Fruit fly (Drosophila melanogaster): Measurements from ENCODE around the gene CG6830.

The CG6830 gene

dm6 chr3R:11661712-11662111 lies 22.4 kb downstream of the CG6830 start:
- no peak for TF ChIP-seq psq (optimal IDR thresholded peaks at IDR 0.05)
- TF ChIP-seq Sin3A (optimal IDR thresholded peaks at IDR 0.05): no peak
- no peak for TF ChIP-seq ttk (optimal IDR thresholded peaks at IDR 0.05)
- no peak for TF ChIP-seq Myc (optimal IDR thresholded peaks at IDR 0.05)
- no peak for TF ChIP-seq insv (optimal IDR thresholded peaks at IDR 0.05)
- no peak for TF ChIP-seq h (optimal IDR thresholded peaks at IDR 0.05)

dm6 chr3R:11661187-11661586 lies 23.0 kb downstream of the CG6830 start:
- no peak for TF ChIP-seq insv (optimal IDR thresholded peaks at IDR 0.05)
- TF ChIP-seq Sin3A (optimal IDR thresholded peaks at IDR 0.05): no peak
- TF ChIP-seq h (optimal IDR thresholded peaks at IDR 0.05): no peak
- no peak for TF ChIP-seq ttk (optimal IDR thresholded peaks at IDR 0.05)
- no peak for TF ChIP-seq psq (optimal IDR thresholded peaks at IDR 0.05)
- no peak for TF ChIP-seq Myc (optimal IDR thresholded peaks at IDR 0.05)

DNA sequence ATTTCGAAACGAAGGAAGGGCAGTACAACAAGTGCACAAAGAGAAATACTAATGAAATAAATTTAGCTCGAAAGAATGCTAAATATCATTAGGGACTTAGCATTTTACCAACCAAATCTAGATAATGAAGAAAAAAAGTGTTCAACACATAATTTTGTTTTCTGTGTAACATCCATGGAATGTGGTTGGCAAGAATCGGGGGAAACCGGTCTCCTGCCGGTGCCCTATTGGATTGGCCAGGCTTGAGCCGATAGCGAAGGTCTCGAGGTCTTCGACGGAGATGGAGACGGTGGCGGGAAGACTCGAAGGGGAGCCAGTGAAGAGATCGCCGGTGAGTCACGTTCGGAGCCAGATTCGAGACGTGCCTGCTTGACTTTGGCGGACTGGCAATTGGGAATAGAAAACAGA lies 26.4 kb downstream of the CG6830 start:
- no peak for TF ChIP-seq Myc (optimal IDR thresholded peaks at IDR 0.05)
- no peak for TF ChIP-seq h (optimal IDR thresholded peaks at IDR 0.05)
- no peak for TF ChIP-seq insv (optimal IDR thresholded peaks at IDR 0.05)
- TF ChIP-seq psq (optimal IDR thresholded peaks at IDR 0.05): no peak

- TF ChIP-seq h (optimal IDR thresholded peaks at IDR 0.05) (no peak), Sin3A (optimal IDR thresholded peaks at IDR 0.05) (no peak), Myc (optimal IDR thresholded peaks at IDR 0.05) (no peak), psq (optimal IDR thresholded peaks at IDR 0.05) (no peak), ttk (optimal IDR thresholded peaks at IDR 0.05) (no peak), insv (optimal IDR thresholded peaks at IDR 0.05) (no peak)
Observed at dm6 chr3R:11656614-11657216, 27.4 kb downstream of the CG6830 start.

- TF ChIP-seq insv (optimal IDR thresholded peaks at IDR 0.05) (no peak), psq (optimal IDR thresholded peaks at IDR 0.05) (no peak), h (optimal IDR thresholded peaks at IDR 0.05) (no peak), ttk (optimal IDR thresholded peaks at IDR 0.05) (no peak), Sin3A (optimal IDR thresholded peaks at IDR 0.05) (no peak)
Observed at dm6 chr3R:11655873-11656374, 28.2 kb downstream of the CG6830 start, which contains the start of gene CG42327. CG42327 (plus strand) TSS chr3R:11656149.

DNA sequence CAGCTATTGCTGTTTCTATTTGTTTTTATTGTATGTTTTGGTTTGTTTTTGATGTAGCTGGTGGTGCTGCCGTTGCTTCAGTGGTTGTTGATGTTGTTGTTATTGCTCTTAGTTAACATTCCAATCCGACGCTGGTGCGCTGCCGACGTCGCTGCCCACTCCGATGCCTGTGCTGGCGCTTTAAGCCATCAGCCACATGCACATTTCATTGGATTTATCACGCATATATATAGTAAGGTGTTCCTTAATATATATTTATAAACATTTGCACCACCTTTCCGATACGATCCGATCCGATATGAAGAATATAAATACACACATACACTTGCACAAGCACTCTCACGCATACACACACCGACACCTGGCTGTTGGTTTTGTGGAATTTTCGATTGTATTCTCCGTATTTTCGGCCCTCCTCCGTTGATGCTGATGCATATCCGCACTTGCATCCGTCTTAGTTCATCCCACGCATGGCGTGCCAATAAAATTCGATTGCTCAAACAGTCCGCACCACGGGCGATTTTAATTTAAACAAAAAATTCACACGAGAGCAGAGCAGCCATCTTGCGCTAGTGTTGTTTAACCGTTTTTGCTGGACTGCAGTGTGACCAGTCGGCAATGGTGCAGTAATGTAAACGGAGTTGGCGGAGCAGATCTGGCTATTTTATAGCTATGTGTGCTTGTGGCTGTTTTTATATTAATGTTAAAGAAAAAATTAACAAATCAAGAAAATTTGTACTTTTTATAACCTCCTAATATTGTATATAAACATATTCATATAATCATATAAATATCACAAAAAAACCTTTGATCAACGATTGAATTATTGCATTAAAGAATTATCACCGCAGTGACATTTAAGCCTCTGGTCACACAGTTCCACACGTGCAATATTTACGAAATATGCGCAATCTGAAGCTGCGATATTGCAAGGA lies 33.8 kb downstream of the CG6830 start, which contains the start of the genes Csk and Elp1:
Gene Csk, minus strand, starts transcription at position 602 of the 935 bp plus-strand sequence.
Gene Elp1, plus strand, starts transcription at position 867 of the 935 bp plus-strand sequence.
- TF ChIP-seq Myc (optimal IDR thresholded peaks at IDR 0.05) (no peak), ttk (optimal IDR thresholded peaks at IDR 0.05) (no peak), h (optimal IDR thresholded peaks at IDR 0.05) (no peak), insv (optimal IDR thresholded peaks at IDR 0.05) (no peak), Sin3A (optimal IDR thresholded peaks at IDR 0.05) (no peak), psq (optimal IDR thresholded peaks at IDR 0.05) (no peak)

DNA sequence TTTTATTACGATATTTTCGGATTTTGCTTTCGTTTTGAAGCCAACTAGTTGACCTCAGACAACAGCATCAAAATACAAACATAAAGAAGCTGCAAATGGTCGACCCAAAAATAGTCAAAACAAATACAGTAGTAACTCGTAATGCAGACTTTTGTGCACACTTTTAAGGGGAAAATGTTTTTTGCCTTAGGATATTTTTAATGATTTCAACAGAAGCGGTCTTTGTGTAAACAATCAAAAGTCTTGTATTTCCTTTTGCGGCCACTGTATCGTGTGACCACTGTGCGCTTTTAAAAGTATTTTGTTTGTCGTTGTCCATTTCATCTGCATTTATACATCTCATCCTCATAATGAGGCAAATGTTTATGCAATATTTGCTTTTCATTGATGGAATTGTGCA lies 34.7 kb downstream of the CG6830 start:
- TF ChIP-seq ttk (optimal IDR thresholded peaks at IDR 0.05): no peak
- no peak for TF ChIP-seq Sin3A (optimal IDR thresholded peaks at IDR 0.05)
- no peak for TF ChIP-seq psq (optimal IDR thresholded peaks at IDR 0.05)
- TF ChIP-seq h (optimal IDR thresholded peaks at IDR 0.05): no peak
- no peak for TF ChIP-seq insv (optimal IDR thresholded peaks at IDR 0.05)
- no peak for TF ChIP-seq Myc (optimal IDR thresholded peaks at IDR 0.05)

- no peak for TF ChIP-seq Myc (optimal IDR thresholded peaks at IDR 0.05)
- no peak for TF ChIP-seq h (optimal IDR thresholded peaks at IDR 0.05)
- no peak for TF ChIP-seq ttk (optimal IDR thresholded peaks at IDR 0.05)
- no peak for TF ChIP-seq psq (optimal IDR thresholded peaks at IDR 0.05)
- no peak for TF ChIP-seq Sin3A (optimal IDR thresholded peaks at IDR 0.05)
- no peak for TF ChIP-seq insv (optimal IDR thresholded peaks at IDR 0.05)
Observed at dm6 chr3R:11648356-11649355, 35.5 kb downstream of the CG6830 start.

DNA sequence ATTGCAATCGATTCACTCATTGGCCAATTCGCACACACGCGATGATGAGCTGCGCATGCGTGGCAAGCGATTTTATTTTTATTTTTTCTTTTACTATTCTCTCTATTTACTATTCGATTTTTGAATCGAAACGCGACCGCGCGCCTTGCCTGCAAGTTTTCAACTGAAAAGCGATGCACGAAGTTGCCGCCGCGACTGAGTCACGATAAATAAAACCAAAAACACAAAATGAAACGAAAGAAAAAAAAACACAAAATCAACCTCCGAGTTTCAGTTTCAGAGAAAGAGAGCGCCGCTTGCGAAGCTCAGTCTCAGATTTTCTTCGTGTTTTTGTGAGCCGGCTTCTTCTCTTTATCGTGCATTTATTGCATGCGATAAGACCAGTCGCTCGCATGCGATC lies 37.3 kb downstream of the CG6830 start:
- TF ChIP-seq Myc (optimal IDR thresholded peaks at IDR 0.05) (no peak), psq (optimal IDR thresholded peaks at IDR 0.05) (no peak), Sin3A (optimal IDR thresholded peaks at IDR 0.05) (no peak), ttk (optimal IDR thresholded peaks at IDR 0.05) (no peak), h (optimal IDR thresholded peaks at IDR 0.05) (no peak), insv (optimal IDR thresholded peaks at IDR 0.05) (no peak)

dm6 chr3R:11639946-11640588 lies 44.1 kb downstream of the CG6830 start:
- TF ChIP-seq psq (optimal IDR thresholded peaks at IDR 0.05) (no peak), Sin3A (optimal IDR thresholded peaks at IDR 0.05) (no peak), insv (optimal IDR thresholded peaks at IDR 0.05) (no peak), ttk (optimal IDR thresholded peaks at IDR 0.05) (no peak)

- TF ChIP-seq Sin3A (optimal IDR thresholded peaks at IDR 0.05): no peak
- TF ChIP-seq ttk (optimal IDR thresholded peaks at IDR 0.05): no peak
- no peak for TF ChIP-seq Myc (optimal IDR thresholded peaks at IDR 0.05)
- no peak for TF ChIP-seq h (optimal IDR thresholded peaks at IDR 0.05)
- TF ChIP-seq insv (optimal IDR thresholded peaks at IDR 0.05): no peak
- no peak for TF ChIP-seq psq (optimal IDR thresholded peaks at IDR 0.05)
Observed at dm6 chr3R:11637586-11637985, 46.6 kb downstream of the CG6830 start.
